Fruit fly (Drosophila melanogaster): ENCODE measurements around the gene MFS10.
A peak's percentile ranks its signal among the peaks of the same experiment; 100 is the strongest.

Gene MFS10

DNA sequence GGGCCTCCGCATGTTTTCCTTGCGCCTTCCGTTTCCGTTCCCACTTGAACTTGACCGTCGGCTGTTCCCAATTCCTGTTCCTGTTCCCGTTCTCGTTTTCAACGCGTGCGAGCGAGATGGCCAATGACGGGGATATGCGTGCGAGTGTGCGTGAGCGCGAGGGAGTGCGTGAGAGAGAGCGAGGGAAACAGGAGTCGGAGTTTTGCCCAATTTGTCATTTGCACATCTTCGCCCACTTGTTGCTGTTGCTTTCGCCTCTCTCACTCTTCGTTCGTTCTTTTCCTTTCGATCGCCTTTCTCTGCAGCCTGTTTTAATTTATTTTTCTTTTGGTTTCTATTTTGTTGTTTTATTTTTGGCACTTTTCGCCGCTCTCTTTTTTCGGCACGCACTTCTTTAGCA is 17.0 kb upstream of the MFS10 start:
- TF ChIP-seq CTCF (optimal IDR thresholded peaks at IDR 0.05), result no peak

DNA sequence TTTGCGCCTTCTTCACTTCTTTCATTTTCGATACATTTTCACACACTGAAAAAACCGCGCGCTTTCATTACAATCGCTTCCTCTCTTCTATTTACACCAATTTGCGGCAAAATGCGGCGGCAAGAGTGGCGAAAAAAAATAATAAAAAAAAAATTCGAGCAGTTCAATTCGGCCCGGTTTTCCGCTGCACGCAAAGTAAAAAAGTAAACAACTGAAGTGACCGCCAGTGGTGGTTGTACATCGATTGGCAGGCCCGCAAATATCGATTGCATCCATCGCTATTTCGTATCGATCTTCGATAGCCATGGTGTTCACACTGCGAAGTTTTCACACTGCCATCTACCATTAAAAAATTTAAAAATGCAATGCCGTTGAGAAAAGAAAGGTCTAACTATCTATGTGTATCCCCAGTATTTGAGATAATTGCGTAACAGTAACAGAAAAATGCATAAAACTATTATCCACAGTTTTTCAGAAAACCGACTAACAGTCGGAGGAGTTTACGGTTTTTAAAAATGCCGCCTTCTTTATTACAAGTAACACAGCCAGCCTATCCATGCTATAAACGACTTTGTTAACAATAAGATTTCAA is 16.5 kb upstream of the MFS10 start, which contains the start of gene Chpf:
Gene Chpf (minus strand): TSS at position 225 of the 592 bp plus-strand sequence.
- TF ChIP-seq CG8478 (optimal IDR thresholded peaks at IDR 0.05) (no peak), CTCF (optimal IDR thresholded peaks at IDR 0.05) (no peak)

DNA sequence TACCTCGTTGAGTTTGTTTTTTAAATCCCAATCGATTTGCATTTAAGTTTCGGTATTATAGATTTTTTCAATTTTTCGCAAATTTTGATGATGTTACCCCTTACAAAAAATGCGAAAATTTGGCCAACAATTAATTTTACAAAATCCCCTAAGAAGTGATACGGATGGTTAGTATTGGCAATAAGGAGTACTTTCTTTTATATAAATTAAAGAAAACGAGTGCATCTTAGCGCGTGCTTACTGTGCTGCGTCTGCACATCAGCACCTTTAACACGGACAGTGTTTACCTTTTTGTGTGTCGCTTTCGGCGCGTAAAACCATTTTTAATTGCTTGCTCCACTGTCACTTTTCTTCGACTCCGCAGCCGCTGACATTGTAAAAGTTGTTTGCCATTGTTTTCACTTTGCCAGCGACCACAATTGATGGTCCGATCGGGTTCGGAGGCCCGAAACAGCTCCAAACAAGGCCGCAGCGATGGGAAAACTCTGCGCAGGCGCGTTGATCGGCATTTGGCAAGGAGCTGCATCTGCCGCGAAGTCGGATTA is 14.9 kb upstream of the MFS10 start:
- TF ChIP-seq CTCF (optimal IDR thresholded peaks at IDR 0.05), result no peak
- no peak for TF ChIP-seq CG8478 (optimal IDR thresholded peaks at IDR 0.05)

DNA sequence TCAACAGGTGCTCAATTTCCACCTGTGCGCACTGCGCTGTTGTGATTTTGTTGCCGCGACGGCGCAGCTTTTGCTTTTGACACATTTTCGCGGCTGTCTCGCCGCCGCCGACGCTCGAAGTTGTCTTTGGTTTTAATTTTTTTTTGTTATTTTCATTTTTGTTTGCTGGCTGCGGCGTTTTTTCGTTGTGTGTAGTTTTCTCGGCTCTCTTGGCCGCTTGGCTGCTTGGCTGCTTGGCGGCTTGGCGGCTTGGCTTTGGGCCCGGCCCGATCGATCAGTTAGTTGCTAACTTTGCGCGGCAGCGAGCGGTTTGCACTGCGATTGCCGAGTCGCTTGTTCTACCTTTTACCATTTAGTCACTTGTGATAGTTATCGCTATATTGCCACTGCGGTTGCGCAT is 14.0 kb upstream of the MFS10 start, which contains the start of gene CG42237:
Gene CG42237 (plus strand): TSS at position 271 of the 400 bp plus-strand sequence.
- TF ChIP-seq CTCF (optimal IDR thresholded peaks at IDR 0.05) (no peak), CG8478 (optimal IDR thresholded peaks at IDR 0.05) (no peak)

DNA sequence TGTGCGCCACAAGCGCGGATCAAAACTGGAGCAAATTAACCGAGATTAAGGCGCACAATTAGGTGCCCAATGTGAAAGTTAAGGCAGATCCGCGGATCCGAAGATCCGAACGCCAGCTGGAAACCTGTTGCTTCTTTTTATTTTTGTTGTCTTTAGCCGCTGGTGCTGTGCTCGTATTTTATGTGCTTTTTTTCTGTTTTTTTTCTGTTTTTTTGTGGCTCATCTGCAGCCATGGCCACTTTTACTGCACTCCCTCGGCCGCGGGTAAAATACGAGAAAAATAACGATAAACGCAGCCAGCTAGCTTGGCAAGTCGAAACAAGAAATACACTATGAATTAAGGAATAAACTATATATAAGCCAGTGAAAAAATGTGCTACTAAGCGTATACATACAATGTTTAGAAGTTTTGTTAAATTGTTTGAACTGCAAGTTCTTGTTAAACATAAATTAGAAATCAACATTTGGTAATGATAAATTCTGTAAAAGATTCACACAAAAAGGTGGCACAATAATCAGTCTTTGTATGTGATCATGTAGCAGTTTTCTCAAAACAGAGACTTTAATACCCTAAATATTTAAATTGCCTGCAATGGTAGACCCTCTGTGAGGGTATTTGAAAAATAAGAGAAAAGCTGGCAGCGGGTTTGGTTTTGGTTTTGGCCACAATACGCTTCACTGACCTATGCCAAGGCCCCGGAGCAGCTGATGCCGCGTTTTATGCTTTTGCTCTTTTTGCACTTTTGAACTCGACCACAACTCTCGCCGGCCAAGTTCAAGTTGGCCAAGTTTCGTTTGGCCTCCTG is 12.2 kb upstream of the MFS10 start:
- no peak for TF ChIP-seq CTCF (optimal IDR thresholded peaks at IDR 0.05)
- TF ChIP-seq CG8478 (optimal IDR thresholded peaks at IDR 0.05), result no peak

DNA sequence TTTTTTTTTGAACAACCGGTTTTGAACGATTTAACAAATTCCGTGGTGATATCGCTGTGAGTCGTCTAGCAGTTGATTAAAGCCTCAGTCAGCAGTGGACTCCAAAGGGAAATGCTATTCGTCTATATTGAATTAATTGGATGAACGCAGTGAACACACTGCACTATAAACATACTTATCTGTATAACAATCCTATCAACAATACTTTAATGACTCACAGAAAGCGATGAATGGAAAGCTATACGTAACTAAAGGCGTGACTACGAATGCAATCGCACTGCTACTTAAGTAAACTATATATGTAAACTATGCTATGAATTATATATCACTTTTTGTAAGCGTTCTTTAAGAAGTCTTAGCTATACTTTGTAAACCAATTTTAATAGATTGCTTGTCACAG is 3.3 kb upstream of the MFS10 start:
- TF ChIP-seq CTCF (optimal IDR thresholded peaks at IDR 0.05) (no peak), CG8478 (optimal IDR thresholded peaks at IDR 0.05) (no peak)

DNA sequence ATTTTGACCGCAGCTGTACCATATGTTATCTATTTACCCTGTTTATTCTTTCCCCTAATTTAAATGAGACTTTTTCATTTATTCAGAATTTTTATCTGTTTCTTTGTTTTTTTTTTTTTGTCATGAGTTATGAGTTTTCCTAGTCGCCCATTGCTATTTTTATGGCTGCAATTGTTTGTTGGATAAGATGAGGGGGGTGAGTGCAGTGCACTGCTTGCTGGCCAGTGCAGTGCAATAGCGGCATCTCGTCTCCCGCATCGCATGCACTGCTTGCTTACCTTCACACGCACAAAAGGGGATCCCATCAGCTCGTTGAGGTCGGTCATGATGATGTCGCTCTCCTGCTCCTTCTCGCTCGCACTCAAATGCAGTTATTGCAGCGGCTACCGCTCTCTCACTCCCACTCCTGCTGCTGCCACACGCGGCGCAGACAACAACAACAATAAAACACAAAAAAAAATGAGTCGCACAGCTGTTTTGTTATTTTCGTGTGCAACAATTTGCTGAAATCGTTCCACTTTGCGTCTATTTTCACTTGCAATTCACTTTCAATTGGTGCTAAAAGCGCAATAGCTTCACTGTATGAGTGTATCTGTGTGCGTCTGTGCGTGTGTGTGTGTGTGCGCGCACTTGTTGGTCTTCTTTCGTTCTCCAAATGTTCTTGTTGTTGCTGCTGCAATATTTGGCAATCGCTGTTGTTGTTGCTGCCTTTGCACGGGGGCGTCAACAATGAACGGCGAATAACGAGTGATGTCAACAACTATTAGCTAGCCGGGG is 657 bp upstream of the MFS10 start:
- TF ChIP-seq CG8478 (optimal IDR thresholded peaks at IDR 0.05) (no peak), CTCF (optimal IDR thresholded peaks at IDR 0.05) (no peak)

DNA sequence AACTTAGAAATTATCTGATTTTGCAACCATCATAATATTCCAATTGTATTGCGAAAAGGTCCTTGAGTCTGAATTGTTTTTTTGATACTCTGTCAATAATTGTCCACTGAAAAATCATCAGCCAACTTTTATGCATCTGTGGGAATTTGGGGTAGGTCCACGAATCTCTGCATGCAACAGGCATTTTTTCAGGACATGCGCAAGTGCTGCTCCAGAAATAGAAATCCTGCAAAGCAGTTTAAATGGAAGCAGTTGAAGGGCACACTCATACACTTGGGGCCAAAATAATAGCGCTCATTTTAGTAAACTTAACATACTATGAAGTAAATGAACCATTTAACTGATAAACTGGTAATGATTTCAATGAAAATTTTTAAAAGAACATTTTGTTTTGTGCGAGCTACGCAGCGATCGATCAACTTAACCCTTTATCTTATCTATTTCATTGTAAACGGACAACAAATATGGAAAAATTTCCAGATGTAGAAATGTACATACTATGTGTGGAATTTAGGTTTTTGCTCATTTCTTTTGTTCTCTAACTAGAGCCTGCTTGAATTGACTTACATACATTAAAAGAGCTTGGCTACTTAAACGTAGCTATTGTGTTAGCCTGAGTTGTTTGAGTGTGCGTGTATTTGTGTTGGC is 1.5 kb downstream of the MFS10 start:
- TF ChIP-seq CTCF (optimal IDR thresholded peaks at IDR 0.05), result no peak
- no peak for TF ChIP-seq CG8478 (optimal IDR thresholded peaks at IDR 0.05)

DNA sequence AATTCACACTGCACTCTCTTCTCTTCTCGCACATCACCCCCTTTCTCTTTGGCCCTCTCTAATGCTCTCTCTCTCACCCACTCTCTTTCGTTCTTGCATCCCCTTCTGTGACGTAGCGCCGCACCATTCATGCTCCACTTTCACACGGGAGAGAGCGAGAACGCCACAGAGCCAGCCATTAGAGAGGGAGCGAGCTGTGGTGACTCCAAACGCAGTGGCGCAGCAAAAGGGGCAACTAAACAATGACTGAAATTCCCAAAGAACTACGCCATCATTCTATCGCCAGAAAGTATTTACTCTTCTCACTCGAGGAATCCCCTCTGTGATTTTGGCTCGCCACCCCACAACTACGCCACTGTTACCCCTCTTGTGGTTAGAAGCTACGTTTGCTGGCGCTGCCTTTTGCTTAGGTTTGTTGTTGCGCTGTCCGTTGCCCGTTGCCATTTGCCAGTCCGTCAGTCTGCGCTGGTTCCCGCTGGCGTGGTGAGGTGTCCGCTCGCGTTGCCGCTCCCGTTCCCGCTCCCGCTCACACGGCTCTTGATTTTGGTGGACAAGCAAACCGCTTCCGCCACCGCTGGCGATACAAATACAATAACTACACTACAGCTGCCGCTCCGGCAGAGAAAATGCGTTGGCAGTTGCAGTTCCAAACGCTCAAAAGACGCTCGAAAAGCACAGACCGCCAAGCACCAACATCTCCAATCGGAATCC is 2.4 kb downstream of the MFS10 start:
- TF ChIP-seq CTCF (optimal IDR thresholded peaks at IDR 0.05) (no peak), CG8478 (optimal IDR thresholded peaks at IDR 0.05) (no peak)

DNA sequence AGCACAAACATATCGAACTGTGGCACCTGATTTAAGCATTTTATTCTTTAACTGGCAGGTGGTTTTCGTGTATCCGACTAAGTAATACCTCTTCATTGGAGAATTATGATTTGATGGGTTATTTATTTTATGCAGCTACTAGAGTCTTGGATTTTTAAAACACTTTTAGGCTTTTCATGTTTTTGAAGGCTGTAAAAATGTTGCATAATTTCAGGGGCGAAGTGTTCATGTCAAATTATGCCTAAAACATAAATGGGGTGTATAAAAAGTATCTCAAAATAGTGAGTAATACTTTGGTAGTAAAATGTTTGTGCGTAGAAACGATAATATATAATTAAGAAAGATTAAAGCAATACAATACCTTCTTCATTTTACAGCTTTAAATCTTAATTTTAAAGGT is 6.0 kb downstream of the MFS10 start:
- TF ChIP-seq CTCF (optimal IDR thresholded peaks at IDR 0.05) (peak in 1 of 2 experiments; percentile 6), CG8478 (optimal IDR thresholded peaks at IDR 0.05) (no peak)

DNA sequence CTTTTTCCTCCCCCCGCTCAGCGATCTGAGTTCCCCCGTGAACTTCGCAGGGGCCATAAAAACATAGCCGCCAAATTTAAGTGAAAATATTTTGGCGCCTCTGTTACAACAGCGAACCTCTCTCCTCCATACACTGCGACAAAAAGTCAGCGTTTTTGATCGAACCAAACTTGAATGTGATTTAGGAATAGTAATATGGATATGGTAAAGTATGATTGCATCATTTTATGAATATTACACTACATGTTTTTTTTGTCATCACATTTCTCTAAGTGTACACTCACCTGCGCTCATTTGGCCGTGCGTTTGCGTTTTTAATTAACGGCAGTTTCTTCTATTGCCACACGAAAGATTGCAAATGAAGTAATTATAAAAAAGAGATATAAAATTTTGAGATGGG is 6.9 kb downstream of the MFS10 start:
- TF ChIP-seq CG8478 (optimal IDR thresholded peaks at IDR 0.05) (no peak), CTCF (optimal IDR thresholded peaks at IDR 0.05) (no peak)

DNA sequence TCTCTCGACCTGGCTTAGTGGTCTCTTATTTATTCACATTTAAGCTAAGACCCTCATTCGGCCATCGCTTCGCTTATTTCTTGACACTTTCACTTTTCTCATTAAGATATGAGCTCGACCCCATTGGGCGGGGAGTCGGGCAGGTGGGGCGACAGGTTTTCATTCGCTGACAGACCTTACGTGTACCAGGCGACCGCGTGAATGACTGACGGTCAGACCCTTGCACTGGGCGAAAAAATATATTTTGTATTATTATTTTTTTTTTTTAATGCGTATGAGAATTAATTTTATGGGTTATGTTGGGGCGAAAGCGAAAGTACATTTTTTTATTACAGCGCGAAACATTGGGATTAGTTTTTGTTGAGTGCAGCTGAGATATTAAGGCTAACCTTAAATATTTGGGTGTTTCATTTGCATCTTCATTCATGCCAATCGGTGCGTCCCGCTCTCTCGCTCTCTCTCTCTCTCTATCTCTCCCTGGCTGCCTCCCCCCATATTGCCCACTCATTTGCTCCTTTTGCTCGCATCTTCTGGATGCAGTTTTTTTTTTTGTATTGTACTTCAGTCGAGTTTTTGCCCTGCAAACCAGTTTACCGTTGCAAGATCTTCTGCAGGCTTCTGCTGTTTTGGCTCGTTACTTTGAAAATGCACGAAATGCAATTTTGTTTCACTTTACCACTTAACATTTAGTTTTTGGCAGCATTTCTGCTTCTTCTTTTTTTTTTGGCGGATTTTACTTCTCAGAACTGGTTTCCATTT is 8.3 kb downstream of the MFS10 start:
- TF ChIP-seq CG8478 (optimal IDR thresholded peaks at IDR 0.05) (no peak), CTCF (optimal IDR thresholded peaks at IDR 0.05) (no peak)

DNA sequence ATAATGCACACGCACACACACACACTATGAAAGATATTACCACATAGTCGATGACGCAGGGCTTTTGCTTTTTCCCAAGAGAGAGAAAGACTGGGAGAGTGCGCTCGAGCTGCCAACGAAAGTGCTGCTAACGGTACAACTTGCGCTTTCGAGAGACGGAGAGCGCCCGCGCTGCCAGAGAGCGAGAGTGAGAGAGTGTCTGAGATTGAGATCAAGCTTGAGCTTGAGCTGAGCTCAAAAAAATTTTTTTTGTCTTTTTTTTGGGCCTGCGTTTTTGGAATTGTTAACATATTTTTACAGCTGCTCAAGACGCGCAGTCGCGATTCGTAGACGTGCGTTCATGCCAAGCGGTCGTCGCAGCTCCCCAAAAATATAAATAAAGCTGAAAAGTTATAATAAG is 10.1 kb downstream of the MFS10 start, which contains the start of gene CG32645:
Gene CG32645 (plus strand): TSS at position 313 of the 400 bp plus-strand sequence.
- TF ChIP-seq CG8478 (optimal IDR thresholded peaks at IDR 0.05), result no peak
- TF ChIP-seq CTCF (optimal IDR thresholded peaks at IDR 0.05), result no peak
